Worm (Caenorhabditis elegans) whole organism, early embryonic: ENCODE measurements around the gene C03E10.3.

Experiments
- scrt-1 ChIP-seq: fragments of 200-800 bp; sonication (Bioruptor generic); IDR thresholded peaks from 2 replicates; pipeline ENCODE4 v1.3.6; 2022; ENCODE audit warnings: missing genetic modification characterization, missing compliant biosample characterization
- tbx-37 ChIP-seq: fragments of 200-800 bp; sonication (Bioruptor generic); conservative IDR thresholded peaks from 2 replicates; pipeline ENCODE4 v1.3.6; 2022; ENCODE audit warnings: missing genetic modification reagents, missing genetic modification characterization, missing compliant biosample characterization

- TF ChIP-seq scrt-1 (GFP tag; lab: Robert Waterston, UW), result no peak
- TF ChIP-seq tbx-37, result no peak
Measured at ce11 chrV:11316801-11317200, 30.6 kb downstream of the C03E10.3 start, which contains the start of gene cutl-18.
